Fruit fly (Drosophila melanogaster) whole organism, wandering third instar larva: ENCODE measurements around the gene alpha-PheRS.

Source experiments
- Dfd ChIP-seq: fragments of >200 bp; optimal IDR thresholded peaks from 2 replicates; lab custom pipeline; 2017; ENCODE audit warnings: missing biosample characterization, missing genetic modification characterization
- GATAd ChIP-seq: sonication (Bioruptor generic); optimal IDR thresholded peaks from 2 replicates; lab custom pipeline; 2016; ENCODE audit warnings: missing biosample characterization, missing genetic modification characterization
- br ChIP-seq: fragments of 200-800 bp; sonication (Bioruptor generic); optimal IDR thresholded peaks from 2 replicates; lab custom pipeline; 2016; ENCODE audit warnings: missing biosample characterization, missing genetic modification characterization
- fru ChIP-seq: fragments of 200-800 bp; sonication (Bioruptor generic); optimal IDR thresholded peaks from 3 replicates; lab custom pipeline; 2016; ENCODE audit warnings: missing biosample characterization, mild to moderate bottlenecking, missing genetic modification characterization
- h ChIP-seq: fragments of 200-800 bp; sonication (Bioruptor generic); optimal IDR thresholded peaks from 3 replicates; lab custom pipeline; 2016; ENCODE audit warnings: missing biosample characterization, mild to moderate bottlenecking, missing genetic modification characterization
- psq ChIP-seq: fragments of 200-800 bp; sonication (Bioruptor generic); optimal IDR thresholded peaks from 3 replicates; lab custom pipeline; 2017; ENCODE audit warnings: missing biosample characterization, mild to moderate bottlenecking, missing genetic modification characterization, moderate library complexity

DNA sequence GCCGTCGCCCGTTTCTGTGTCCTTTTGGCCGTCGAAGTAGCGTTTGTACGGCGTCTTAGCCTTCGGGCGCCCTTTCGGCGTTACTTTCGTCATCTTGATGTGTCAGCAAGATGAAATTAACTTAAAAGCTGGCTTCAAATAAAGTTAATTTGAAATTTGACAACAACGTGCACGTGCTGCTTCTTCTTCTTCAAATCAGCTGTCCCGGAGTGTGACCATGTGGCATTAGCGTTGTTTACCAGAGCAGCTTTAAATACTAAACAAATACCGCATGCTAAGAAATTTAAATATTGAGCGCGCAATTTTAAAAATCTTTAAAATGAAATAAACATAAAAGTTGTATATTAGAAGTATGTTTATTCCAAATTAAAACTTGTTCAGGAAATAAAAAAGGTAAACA lies 24.5 kb downstream of the alpha-PheRS start, which contains the start of gene CG2260:
- no peak for TF ChIP-seq Dfd (GFP tag; lab: Kevin White, UChicago)
- no peak for TF ChIP-seq fru (GFP tag; lab: Kevin White, UChicago)
- TF ChIP-seq h (GFP tag; lab: Kevin White, UChicago) = no peak
- no peak for TF ChIP-seq br
- TF ChIP-seq GATAd (GFP tag; lab: Kevin White, UChicago) = no peak
- TF ChIP-seq psq (GFP tag; lab: Kevin White, UChicago) = no peak
